Fruit fly (Drosophila melanogaster): Measurements from ENCODE around the gene aus.

Gene aus

DNA sequence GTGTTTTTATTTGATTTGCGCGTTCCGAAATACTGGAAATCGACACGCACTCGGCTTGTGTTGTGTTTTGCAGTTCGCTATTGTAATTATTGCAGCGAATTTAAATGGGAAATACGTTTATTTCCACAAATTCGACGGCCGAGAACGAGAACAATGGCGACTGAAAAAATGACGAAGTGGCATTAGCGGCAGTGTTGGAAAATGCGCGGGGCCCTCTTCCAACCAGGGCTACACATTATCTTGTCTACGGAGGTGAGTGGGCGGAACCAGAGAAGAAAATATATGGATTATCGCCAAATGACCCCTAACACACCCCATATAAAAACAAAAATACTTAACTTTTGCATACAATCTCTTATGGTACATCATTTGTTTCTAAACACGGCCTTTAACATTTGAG is 80.5 kb downstream of the aus start, which contains the start of gene Rab1 (continued):
- TF ChIP-seq CG1621 (tag; optimal IDR thresholded peaks at IDR 0.05) (peak; percentile 66), dsx (GFP tag; optimal IDR thresholded peaks at IDR 0.05; ENCODE audit: poor library complexity, severe bottlenecking) (no peak), CG7368 (GFP tag; optimal IDR thresholded peaks at IDR 0.05) (peak; percentile 5), fd59A (GFP tag; optimal IDR thresholded peaks at IDR 0.05) (no peak), topi (GFP tag; optimal IDR thresholded peaks at IDR 0.05) (peak; percentile 44), salr (GFP tag; optimal IDR thresholded peaks at IDR 0.05) (no peak), OdsH (GFP tag; optimal IDR thresholded peaks at IDR 0.05) (no peak)

All from whole organism, prepupa.